Worm (Caenorhabditis elegans) whole organism, L1 larva: ENCODE measurements around the gene subs-4.

Source experiments
- alr-1 ChIP-seq: fragments of 200-800 bp; sonication (Bioruptor generic); optimal IDR thresholded peaks from 2 replicates; lab custom pipeline; 2018; ENCODE audit warnings: borderline replicate concordance, mild to moderate bottlenecking, missing genetic modification characterization, missing compliant biosample characterization
- ama-1 ChIP-seq: fragments of 150-350 bp; optimal IDR thresholded peaks from 2 replicates; lab custom pipeline; 2014
- blmp-1 ChIP-seq: fragments of 150-350 bp; optimal IDR thresholded peaks from 2 replicates; lab custom pipeline; 2014; ENCODE audit warnings: missing biosample characterization, missing genetic modification characterization
- fkh-10 ChIP-seq: sonication (generic microtip); optimal IDR thresholded peaks from 2 replicates; lab custom pipeline; 2017; ENCODE audit warnings: missing biosample characterization, missing genetic modification reagents, missing genetic modification characterization
- isw-1 ChIP-seq: fragments of 200-800 bp; sonication (Bioruptor generic); IDR thresholded peaks from 2 replicates; pipeline ENCODE4 v1.3.6; 2022; ENCODE audit warnings: missing genetic modification characterization, missing compliant biosample characterization
- lin-39 ChIP-seq: fragments of 150-350 bp; optimal IDR thresholded peaks from 2 replicates; lab custom pipeline; 2014; ENCODE audit warnings: missing biosample characterization, missing genetic modification reagents, missing genetic modification characterization
- nhr-12 ChIP-seq: sonication (generic microtip); optimal IDR thresholded peaks from 2 replicates; lab custom pipeline; 2017; ENCODE audit warnings: missing biosample characterization, missing genetic modification characterization
- snpc-4 ChIP-seq: fragments of 150-350 bp; optimal IDR thresholded peaks from 2 replicates; lab custom pipeline; 2014; ENCODE audit warnings: missing biosample characterization, missing genetic modification characterization
- unc-98 ChIP-seq: fragments of 200-800 bp; sonication (Bioruptor generic); IDR thresholded peaks from 2 replicates; pipeline ENCODE4 v1.3.6; 2022; ENCODE audit warnings: missing genetic modification characterization, missing compliant biosample characterization
- ztf-11 ChIP-seq, 2 experiments: sonication (generic microtip); optimal IDR thresholded peaks; 2 replicates each; lab custom pipeline; 2016 to 2017; ENCODE audit warnings: missing genetic modification characterization in 2 of 2, missing biosample characterization in 1 of 2, missing compliant biosample characterization in 1 of 2

DNA sequence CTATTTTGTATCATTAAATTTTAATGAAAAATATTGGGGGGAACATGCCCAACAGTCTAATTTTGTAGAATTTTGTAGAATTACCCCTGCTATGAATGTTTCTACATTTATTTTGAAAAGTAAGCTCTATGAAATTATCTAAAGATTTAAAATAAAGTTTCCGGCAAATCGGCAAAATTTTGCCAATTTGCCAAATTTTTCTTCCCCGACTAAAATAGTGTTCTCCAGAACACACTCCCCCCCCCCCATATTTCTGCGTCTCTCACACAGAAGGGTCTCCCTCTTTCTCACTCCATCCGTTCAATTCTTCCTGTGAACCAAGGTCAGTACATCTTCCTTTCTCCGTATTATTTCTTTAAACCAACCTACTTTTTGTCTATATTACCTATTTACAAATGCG lies 23.0 kb downstream of the subs-4 start, which contains the start of gene Y47D3B.4:
- TF ChIP-seq isw-1 (GFP tag; lab: Robert Waterston, UW): no peak
- no peak for TF ChIP-seq fkh-10
- TF ChIP-seq nhr-12 (tag; lab: Kevin White, UChicago): no peak
- no peak for TF ChIP-seq ztf-11 (tag; optimal IDR thresholded peaks at IDR 0.05; lab: Kevin White, UChicago)
- no peak for TF ChIP-seq snpc-4
- TF ChIP-seq ama-1 (lab: Kevin White, UChicago): no peak
- TF ChIP-seq blmp-1 (tag; lab: Kevin White, UChicago): peak; percentile 19
- TF ChIP-seq lin-39: no peak
- TF ChIP-seq alr-1 (tag; lab: Kevin White, UChicago): no peak
- no peak for TF ChIP-seq unc-98 (GFP tag; lab: Robert Waterston, UW)
